Worm (Caenorhabditis elegans): ENCODE measurements around the gene F35F10.14.

Gene F35F10.14

DNA sequence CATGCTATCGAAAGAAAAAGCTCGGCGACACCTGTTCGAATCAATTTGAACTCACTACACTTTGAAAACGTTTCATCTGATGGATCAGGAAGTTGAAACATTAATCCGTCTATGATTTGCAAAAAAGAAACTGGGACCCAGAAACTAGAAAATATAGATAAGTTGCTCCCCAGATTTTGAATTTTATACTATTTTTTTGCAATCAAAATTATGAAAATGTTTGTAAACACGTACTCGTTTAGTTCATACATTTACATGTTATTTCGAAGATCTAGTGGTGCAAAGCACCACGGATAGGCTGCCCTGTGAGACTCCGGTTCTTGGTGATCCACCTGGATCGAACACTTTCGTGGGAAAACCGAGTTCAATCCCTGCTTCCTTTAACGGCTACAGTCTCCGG lies 22.0 kb upstream of the F35F10.14 start, which contains the start of gene C17B7.10:
C17B7.10 (minus strand) TSS at position 101 of the 400 bp plus-strand sequence.
- TF ChIP-seq dao-5 (tag; optimal IDR thresholded peaks at IDR 0.05) (no peak), him-1 (tag; optimal IDR thresholded peaks at IDR 0.05) (no peak), W03F9.2 (tag; optimal IDR thresholded peaks at IDR 0.05) (no peak)

DNA sequence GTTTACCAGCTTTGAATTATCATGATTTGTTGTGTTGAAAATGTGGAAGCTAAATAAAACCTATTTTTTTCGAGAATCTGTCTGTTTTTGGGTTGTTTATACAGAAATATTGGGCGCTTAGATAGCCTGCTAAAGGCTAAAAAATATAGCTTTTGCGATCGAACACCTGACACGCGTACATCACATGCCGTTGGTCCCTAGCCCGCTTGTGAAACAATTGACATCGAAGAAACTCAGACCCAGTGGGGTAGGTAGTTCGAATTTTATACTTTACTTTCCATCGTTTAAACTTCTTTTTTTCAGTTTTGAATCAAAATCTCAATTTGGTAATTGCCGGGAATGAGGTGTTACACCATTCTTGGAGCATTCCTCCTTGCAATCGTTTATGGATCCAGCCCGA lies 19.1 kb upstream of the F35F10.14 start, which contains the start of gene C17B7.4:
C17B7.4 (plus strand) TSS at position 301 of the 400 bp plus-strand sequence.
- TF ChIP-seq him-1 (tag; optimal IDR thresholded peaks at IDR 0.05) (no peak), dao-5 (tag; optimal IDR thresholded peaks at IDR 0.05) (no peak), W03F9.2 (tag; optimal IDR thresholded peaks at IDR 0.05) (no peak)

DNA sequence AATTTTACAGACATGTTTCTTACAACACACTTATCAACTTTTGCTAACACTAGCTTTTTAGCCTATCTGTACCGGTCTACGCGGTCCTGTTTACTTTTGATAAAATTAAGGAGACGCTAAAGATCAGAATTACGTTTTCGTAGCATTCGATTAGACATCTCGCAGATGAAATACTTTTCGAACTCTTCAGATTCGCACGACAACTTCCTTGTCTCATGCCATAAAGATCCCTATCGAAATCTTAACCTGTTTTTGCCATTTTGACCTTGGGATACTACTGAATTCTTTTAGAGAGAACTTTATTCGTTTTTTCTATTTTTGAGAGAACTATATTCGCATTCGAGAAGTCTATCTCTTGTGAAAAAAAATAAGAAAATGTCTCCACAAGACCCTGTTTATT lies 13.4 kb upstream of the F35F10.14 start, which contains the start of gene C17B7.5:
C17B7.5 (plus strand) TSS at position 301 of the 400 bp plus-strand sequence.
- TF ChIP-seq W03F9.2 (tag; optimal IDR thresholded peaks at IDR 0.05) (no peak), dao-5 (tag; optimal IDR thresholded peaks at IDR 0.05) (no peak), him-1 (tag; optimal IDR thresholded peaks at IDR 0.05) (no peak)

DNA sequence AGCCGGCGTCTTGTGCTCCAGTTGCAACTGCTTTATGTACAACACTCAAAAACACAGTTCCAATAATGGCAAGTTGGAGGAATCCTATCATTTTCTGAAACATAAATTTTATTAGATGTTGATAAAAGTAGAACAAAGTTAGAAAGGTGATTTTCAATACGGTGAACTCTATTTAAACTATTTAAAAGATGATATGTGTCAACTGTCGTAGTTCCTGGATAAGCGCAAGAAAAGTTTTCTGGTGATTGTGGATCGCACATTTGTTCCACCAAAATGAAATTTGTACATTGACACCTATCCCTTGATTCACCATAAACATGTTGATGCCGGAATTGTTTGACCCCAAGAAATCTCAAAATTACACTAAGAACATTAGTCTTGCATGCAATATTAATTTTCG lies 12.1 kb upstream of the F35F10.14 start, which contains the start of gene C17B7.9:
C17B7.9 (minus strand) TSS at position 101 of the 400 bp plus-strand sequence.
- TF ChIP-seq W03F9.2 (tag; optimal IDR thresholded peaks at IDR 0.05) (no peak), him-1 (tag; optimal IDR thresholded peaks at IDR 0.05) (no peak), dao-5 (tag; optimal IDR thresholded peaks at IDR 0.05) (no peak)

DNA sequence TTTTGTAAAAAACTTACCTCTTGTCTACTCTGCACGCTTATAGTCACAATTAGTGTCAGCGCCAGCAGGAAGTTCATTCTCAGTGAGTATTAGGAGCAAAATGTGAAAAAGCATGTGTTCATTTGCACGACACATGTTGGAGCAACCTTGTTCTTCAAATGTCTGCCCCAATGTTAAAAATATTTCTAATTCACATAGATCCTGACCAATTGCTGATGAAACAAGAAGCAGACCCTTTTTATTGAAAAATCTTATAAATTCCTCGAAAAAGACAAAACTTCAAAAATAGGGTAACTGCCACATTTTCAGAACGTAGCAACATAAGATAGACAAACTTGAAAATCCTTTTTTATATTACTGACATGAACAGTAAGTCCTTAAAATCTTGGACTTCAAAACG lies 4.3 kb upstream of the F35F10.14 start, which contains the start of gene C17B7.8:
C17B7.8 (minus strand) TSS at position 101 of the 400 bp plus-strand sequence.
- TF ChIP-seq dao-5 (tag; optimal IDR thresholded peaks at IDR 0.05): no peak
- TF ChIP-seq him-1 (tag; optimal IDR thresholded peaks at IDR 0.05): no peak
- TF ChIP-seq W03F9.2 (tag; optimal IDR thresholded peaks at IDR 0.05): no peak

DNA sequence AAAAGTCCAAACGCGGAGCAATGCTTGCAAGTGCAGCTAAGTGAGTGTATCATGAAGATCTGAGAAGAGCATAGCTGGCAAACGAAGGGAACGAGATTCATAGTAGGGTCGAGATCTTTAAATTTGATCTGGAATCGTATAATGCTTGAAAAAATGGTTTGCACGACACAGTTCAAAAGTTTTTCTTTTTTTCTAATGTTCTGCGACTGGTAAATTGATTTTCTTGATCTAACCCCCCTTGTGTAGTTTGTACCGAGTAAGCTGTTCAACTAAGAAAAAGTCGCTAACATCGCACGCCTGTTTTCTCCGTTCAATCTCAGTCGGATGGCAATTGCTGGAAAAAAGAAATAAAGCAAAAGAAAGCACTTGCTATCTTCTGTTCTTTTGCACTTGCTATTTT lies 527 bp upstream of the F35F10.14 start, which contains the start of gene C17B7.14:
C17B7.14 (minus strand) TSS at position 101 of the 400 bp plus-strand sequence.
- TF ChIP-seq him-1 (tag; optimal IDR thresholded peaks at IDR 0.05): no peak
- no peak for TF ChIP-seq W03F9.2 (tag; optimal IDR thresholded peaks at IDR 0.05)

DNA sequence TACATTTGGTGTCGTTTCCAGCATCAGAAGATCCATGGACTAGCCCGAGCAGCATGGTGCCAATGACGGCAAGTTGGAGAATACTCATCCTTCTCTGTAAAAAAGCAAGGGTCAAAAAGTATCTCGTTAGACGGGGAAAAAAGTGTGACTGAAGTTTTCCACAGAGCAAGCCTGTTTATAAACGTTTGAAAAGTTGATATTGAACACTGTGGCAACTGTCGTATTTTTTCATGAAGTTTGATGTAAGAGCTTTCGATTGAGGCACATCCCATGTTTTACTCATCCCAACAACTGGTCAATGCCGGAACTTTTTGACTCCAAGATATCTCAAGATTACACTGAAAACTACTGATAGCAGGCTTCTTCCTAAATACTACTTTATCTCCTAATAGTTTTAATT lies 930 bp downstream of the F35F10.14 start, which contains the start of gene F35F10.13:
F35F10.13 (minus strand) TSS at position 101 of the 400 bp plus-strand sequence.
- no peak for TF ChIP-seq him-1 (tag; optimal IDR thresholded peaks at IDR 0.05)
- TF ChIP-seq dao-5 (tag; optimal IDR thresholded peaks at IDR 0.05): no peak
- no peak for TF ChIP-seq W03F9.2 (tag; optimal IDR thresholded peaks at IDR 0.05)

DNA sequence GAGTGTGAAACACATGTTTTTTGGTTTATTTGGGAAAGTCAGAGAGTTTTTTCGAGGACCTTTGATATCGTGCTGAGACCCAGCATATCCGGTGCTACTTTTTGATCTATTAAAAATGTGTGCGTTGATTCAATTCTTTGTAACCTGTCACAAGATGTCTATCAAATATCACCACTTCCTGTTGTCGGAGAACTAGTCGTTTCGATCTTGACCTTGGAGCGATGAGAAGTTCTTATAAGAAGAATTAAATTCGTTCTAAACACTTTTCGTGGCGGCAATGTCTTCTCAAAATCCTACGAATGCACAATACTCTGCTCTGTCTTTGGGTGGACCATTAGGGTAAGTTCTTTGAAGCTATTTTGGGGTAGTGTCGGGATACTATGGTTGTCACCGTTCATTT lies 3.8 kb downstream of the F35F10.14 start, which contains the start of gene F35F10.1:
F35F10.1 (plus strand) TSS at position 200 of the 400 bp plus-strand sequence.
- TF ChIP-seq him-1 (tag; optimal IDR thresholded peaks at IDR 0.05): no peak
- TF ChIP-seq W03F9.2 (tag; optimal IDR thresholded peaks at IDR 0.05): no peak
- TF ChIP-seq dao-5 (tag; optimal IDR thresholded peaks at IDR 0.05): no peak

DNA sequence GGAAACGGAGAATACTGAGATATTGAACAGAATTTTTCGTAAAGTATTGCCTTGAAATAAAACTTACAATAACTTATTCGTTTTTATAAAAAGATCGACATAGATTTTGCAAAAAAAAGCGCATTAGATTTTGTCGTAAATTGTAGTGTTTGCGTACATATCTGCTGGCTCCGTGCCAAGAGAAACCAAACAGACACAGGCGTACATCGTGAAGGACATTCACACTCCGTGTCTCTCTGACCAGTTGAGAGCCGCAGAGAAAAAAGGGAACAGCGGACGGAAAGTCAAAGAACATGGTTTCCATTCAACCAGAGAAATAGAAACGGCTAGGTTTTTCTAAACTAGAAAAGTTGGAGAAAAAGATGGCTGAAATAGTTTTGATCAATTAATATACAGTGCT lies 4.6 kb downstream of the F35F10.14 start, which contains the start of gene arrd-19:
arrd-19 (minus strand) TSS at position 209 of the 400 bp plus-strand sequence.
- TF ChIP-seq W03F9.2 (tag; optimal IDR thresholded peaks at IDR 0.05): peak; percentile 16
- TF ChIP-seq dao-5 (tag; optimal IDR thresholded peaks at IDR 0.05): no peak
- peak; percentile 18 for TF ChIP-seq him-1 (tag; optimal IDR thresholded peaks at IDR 0.05)

DNA sequence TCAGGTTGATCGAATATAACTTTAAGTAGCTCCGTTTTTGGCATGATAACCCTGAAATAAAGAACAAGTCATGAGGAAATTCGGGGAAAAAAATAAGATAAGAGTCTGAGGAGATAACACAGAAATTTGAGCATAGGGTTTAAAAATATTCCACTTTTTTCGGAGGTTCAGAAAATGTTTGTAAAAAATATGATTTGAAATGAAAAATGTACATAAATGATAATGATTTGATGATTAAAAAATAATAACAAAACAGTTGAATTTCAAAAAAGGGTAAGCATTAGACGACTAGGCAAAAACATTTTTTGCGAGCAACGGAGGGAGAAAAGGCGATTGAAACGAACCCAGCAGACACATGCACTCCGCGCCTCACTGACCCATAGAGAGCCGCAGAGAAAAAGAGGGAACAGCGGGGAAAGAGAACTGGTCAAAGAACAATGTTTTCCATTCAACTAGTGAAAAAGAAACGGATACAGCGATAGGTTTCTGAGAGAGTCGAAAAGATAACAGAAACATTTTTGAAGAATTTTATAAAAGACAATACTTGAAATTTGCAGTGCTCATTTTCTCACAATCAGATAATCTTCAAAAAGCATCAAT lies 7.7 kb downstream of the F35F10.14 start, which contains the start of gene arrd-18:
arrd-18 (minus strand) TSS at position 51 of the 600 bp plus-strand sequence.
- no peak for TF ChIP-seq W03F9.2 (tag; optimal IDR thresholded peaks at IDR 0.05)
- TF ChIP-seq him-1 (tag; optimal IDR thresholded peaks at IDR 0.05): no peak
- TF ChIP-seq dao-5 (tag; optimal IDR thresholded peaks at IDR 0.05): no peak

DNA sequence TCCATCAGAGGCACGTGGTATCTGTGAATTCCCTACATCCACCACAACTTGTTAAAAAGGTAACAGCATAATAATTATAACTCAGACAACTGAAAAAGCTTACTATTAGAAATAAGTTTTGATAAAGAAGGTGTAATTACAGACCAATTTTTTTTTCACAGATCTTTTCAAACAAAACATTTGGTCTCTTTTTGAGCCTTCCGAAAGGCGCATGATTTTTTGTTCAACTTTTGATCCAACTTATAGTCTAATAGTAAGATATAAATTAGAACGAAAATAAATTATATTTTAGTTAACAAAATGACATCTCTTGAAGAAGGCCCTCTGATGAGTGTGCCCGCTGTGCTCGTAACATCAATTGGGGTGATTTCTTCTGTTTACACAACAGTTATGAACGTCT lies 11.7 kb downstream of the F35F10.14 start, which contains the start of gene srbc-3:
srbc-3 (plus strand) TSS at position 301 of the 400 bp plus-strand sequence.
- TF ChIP-seq dao-5 (tag; optimal IDR thresholded peaks at IDR 0.05): no peak
- no peak for TF ChIP-seq W03F9.2 (tag; optimal IDR thresholded peaks at IDR 0.05)
- no peak for TF ChIP-seq him-1 (tag; optimal IDR thresholded peaks at IDR 0.05)

DNA sequence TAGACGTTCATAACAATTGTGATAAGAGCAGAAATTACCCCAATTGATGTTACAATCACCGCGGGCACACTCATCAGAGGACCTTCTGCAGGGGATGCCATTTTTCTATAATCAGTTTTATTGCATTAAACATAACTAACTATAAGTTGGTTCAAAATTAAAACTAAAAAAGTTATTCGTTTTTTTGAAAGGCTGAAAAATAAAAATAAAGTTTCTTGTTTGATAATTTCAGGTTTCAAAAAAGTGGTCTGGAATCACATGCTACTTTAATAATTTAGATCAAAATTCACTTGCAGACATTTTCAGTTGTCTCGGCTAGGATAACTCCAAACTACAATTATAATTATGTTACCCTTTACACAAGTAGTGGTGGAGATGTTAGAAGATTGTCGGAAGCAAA lies 18.0 kb downstream of the F35F10.14 start, which contains the start of gene srbc-1:
srbc-1 (minus strand) TSS at position 101 of the 400 bp plus-strand sequence.
- TF ChIP-seq him-1 (tag; optimal IDR thresholded peaks at IDR 0.05): no peak
- no peak for TF ChIP-seq W03F9.2 (tag; optimal IDR thresholded peaks at IDR 0.05)
- no peak for TF ChIP-seq dao-5 (tag; optimal IDR thresholded peaks at IDR 0.05)

DNA sequence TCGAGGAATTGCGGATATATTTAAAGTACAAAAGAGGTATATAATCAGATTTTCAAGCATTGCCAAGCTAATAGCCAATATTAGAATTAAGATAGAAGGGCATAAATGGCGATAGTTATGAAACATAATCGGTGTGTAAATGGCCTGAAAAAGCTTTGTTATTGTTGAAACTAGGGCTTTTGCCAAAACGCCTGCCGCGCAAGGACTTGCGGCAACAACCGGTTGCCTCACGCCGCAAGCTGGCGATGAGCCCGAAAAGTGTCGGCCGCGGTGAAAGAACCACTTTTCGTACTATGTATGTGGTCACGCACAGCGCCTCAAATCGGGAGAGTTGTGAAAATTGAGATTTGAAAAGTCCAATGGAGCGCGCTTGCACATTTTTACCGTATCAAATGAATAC lies 20.5 kb downstream of the F35F10.14 start:
- no peak for TF ChIP-seq him-1 (tag; optimal IDR thresholded peaks at IDR 0.05)
- no peak for TF ChIP-seq W03F9.2 (tag; optimal IDR thresholded peaks at IDR 0.05)
- no peak for TF ChIP-seq dao-5 (tag; optimal IDR thresholded peaks at IDR 0.05)

DNA sequence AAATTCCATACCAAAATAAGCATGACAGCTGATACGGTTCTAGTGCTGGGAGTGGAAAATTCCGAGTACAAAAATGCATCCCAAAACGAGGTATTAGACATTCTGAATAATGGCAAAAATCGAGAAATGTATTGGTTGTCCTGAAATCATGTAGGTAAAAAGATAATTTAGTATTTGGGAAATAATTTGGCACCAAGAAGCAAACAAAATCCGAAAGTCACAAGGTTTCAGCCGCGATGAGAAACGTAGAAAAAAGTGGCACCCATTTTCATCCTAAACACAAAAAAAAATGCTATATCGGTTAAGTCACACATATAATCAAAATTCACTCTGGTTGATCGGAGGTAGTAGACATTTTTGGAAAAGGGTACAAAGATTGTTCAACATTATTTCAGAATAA lies 22.1 kb downstream of the F35F10.14 start, which contains the start of gene srx-122:
srx-122 (minus strand) TSS at position 101 of the 400 bp plus-strand sequence.
- no peak for TF ChIP-seq W03F9.2 (tag; optimal IDR thresholded peaks at IDR 0.05)

Data from whole organism, L4/young adult.